Worm (Caenorhabditis elegans) whole organism, L2 larva: ENCODE data around the gene madf-1.

Experiments used
- R02D3.7 ChIP-seq: fragments of 150-350 bp; optimal IDR thresholded peaks from 2 replicates; lab custom pipeline; 2014; ENCODE audit warnings: missing biosample characterization, missing genetic modification characterization
- blmp-1 ChIP-seq: sonication (generic microtip); optimal IDR thresholded peaks from 2 replicates; lab custom pipeline; 2017; ENCODE audit warnings: missing genetic modification characterization, mild to moderate bottlenecking, missing compliant biosample characterization, antibody characterized with exemption, moderate library complexity; ENCODE audit not compliant: insufficient read depth
- ceh-82 ChIP-seq: fragments of 150-350 bp; optimal IDR thresholded peaks from 2 replicates; lab custom pipeline; 2014; ENCODE audit warnings: missing biosample characterization, missing genetic modification characterization
- egl-27 ChIP-seq: sonication (generic microtip); optimal IDR thresholded peaks from 3 replicates; lab custom pipeline; 2017; ENCODE audit warnings: missing biosample characterization, missing genetic modification reagents, missing genetic modification characterization
- elt-1 ChIP-seq: fragments of 150-350 bp; optimal IDR thresholded peaks from 2 replicates; lab custom pipeline; 2014; ENCODE audit warnings: missing biosample characterization, missing genetic modification characterization
- fos-1 ChIP-seq: fragments of 150-350 bp; optimal IDR thresholded peaks from 2 replicates; lab custom pipeline; 2014; ENCODE audit warnings: missing biosample characterization, missing genetic modification characterization
- lsy-2 ChIP-seq, 2 experiments: fragments of 150-350 bp in 1 of 2; sonication (generic microtip) in 1 of 2; optimal IDR thresholded peaks; 2 replicates each; lab custom pipeline; 2014 to 2017; ENCODE audit warnings: missing biosample characterization in 2 of 2, missing genetic modification characterization in 2 of 2
- nhr-12 ChIP-seq: fragments of 150-350 bp; optimal IDR thresholded peaks from 2 replicates; lab custom pipeline; 2014; ENCODE audit warnings: missing biosample characterization, missing genetic modification characterization
- skn-1 ChIP-seq: sonication (generic microtip); optimal IDR thresholded peaks from 2 replicates; lab custom pipeline; 2017; ENCODE audit warnings: missing biosample characterization, missing genetic modification characterization
- sma-9 ChIP-seq, 2 experiments: fragments of 150-350 bp in 1 of 2; sonication (generic microtip) in 1 of 2; optimal IDR thresholded peaks; 2 replicates each; lab custom pipeline; 2014 to 2016; ENCODE audit warnings: missing genetic modification characterization in 2 of 2, mild to moderate bottlenecking in 1 of 2, missing biosample characterization in 1 of 2, missing compliant biosample characterization in 1 of 2, missing genetic modification reagents in 1 of 2, moderate library complexity in 1 of 2
- snpc-4 ChIP-seq: fragments of 150-350 bp; optimal IDR thresholded peaks from 2 replicates; lab custom pipeline; 2014; ENCODE audit warnings: missing biosample characterization, missing genetic modification characterization
- unc-39 ChIP-seq: fragments of 150-350 bp; optimal IDR thresholded peaks from 2 replicates; lab custom pipeline; 2014; ENCODE audit warnings: missing biosample characterization, missing genetic modification characterization
- ztf-4 ChIP-seq: fragments of 150-350 bp; optimal IDR thresholded peaks from 2 replicates; lab custom pipeline; 2014; ENCODE audit warnings: missing biosample characterization, missing genetic modification characterization

DNA sequence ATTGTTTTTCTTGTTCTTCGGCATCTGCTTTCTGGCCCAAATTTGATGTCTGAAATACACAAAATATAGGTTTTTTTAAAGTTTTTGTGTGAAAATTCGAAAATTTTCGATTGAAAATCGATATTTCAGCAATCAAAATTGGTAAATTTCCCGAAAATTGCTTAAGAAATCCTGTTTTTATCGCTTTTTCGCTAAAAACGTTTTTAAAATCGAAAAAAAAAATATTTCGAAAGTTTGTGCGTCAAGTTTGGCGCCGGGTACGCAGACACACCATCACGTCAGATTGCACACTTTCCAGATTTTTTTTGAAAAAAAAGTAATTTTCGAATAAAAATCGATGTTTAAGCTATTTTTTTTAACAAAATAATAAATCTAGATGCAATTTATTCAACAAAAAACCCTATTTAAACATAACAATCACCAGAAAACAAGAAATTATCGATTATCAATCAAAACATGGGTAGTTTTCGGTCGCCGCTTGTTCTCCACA lies 36.3 kb downstream of the madf-1 start, which contains the start of gene skr-18:
- no peak for TF ChIP-seq skn-1 (tag; lab: Kevin White, UChicago)
- TF ChIP-seq R02D3.7, result no peak
- no peak for TF ChIP-seq ceh-82 (tag; lab: Kevin White, UChicago)
- no peak for TF ChIP-seq unc-39 (tag; lab: Kevin White, UChicago)
- TF ChIP-seq snpc-4, result no peak
- no peak for TF ChIP-seq elt-1 (tag; lab: Kevin White, UChicago)
- no peak for TF ChIP-seq ztf-4 (tag; lab: Kevin White, UChicago)
- TF ChIP-seq nhr-12 (tag; lab: Kevin White, UChicago), result no peak
- TF ChIP-seq lsy-2 (tag; optimal IDR thresholded peaks at IDR 0.05; lab: Kevin White, UChicago), result no peak
- TF ChIP-seq fos-1 (tag; lab: Kevin White, UChicago), result no peak
- no peak for TF ChIP-seq egl-27
- TF ChIP-seq blmp-1 (tag; lab: Kevin White, UChicago), result no peak
- no peak for TF ChIP-seq sma-9 (GFP tag; optimal IDR thresholded peaks at IDR 0.05; lab: Kevin White, UChicago)
- no peak for TF ChIP-seq sma-9 (tag; optimal IDR thresholded peaks at IDR 0.05; lab: Kevin White, UChicago)
